Fruit fly (Drosophila melanogaster): ENCODE data around the gene vn.

Gene vn

DNA sequence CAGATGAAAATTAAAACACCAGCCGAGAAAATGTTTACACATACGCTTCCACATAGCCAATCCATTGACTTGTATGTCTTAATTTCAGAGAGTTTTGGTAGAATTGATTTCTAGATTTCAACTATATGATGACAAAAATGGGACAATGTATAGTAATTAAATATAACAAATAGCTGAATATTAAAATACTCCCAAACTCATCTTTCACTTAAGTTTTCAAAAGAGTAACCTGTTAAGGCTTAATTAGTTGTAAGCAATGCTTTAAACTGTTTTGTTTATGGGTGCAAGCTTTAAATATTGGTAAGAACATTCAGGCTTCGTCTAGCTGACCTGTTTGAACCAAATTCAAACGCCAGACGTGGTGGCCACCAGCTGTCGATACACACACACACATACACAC is 16.8 kb downstream of the vn start (continued):
- peak; percentile 16 for TF ChIP-seq CG2120 (GFP tag; optimal IDR thresholded peaks at IDR 0.05)
- peak; percentile 15 for TF ChIP-seq CG10267 (tag; optimal IDR thresholded peaks at IDR 0.05)
- TF ChIP-seq CG10543 (GFP tag; optimal IDR thresholded peaks at IDR 0.05) = no peak
- no peak for TF ChIP-seq CG15696 (tag; optimal IDR thresholded peaks at IDR 0.05)
- TF ChIP-seq CG12391 (tag; optimal IDR thresholded peaks at IDR 0.05) = peak; percentile 15
- TF ChIP-seq gem (tag; optimal IDR thresholded peaks at IDR 0.05) = peak; percentile 70
- no peak for TF ChIP-seq hth (optimal IDR thresholded peaks at IDR 0.05)
- TF ChIP-seq ewg (GFP tag; optimal IDR thresholded peaks at IDR 0.05) = peak; percentile 2
- peak; percentile 5 for TF ChIP-seq mam (GFP tag; optimal IDR thresholded peaks at IDR 0.05)
- no peak for TF ChIP-seq CG3995 (GFP tag; optimal IDR thresholded peaks at IDR 0.05)
- no peak for TF ChIP-seq ftz-f1 (GFP tag; optimal IDR thresholded peaks at IDR 0.05)
- no peak for TF ChIP-seq CG14014 (GFP tag; IDR thresholded peaks at IDR 0.05)
- TF ChIP-seq crc (GFP tag; optimal IDR thresholded peaks at IDR 0.05) = no peak
- no peak for TF ChIP-seq disco-r (GFP tag; optimal IDR thresholded peaks at IDR 0.05)
- TF ChIP-seq hkb (optimal IDR thresholded peaks at IDR 0.05) = no peak
- no peak for TF ChIP-seq hkb (GFP tag; IDR thresholded peaks at IDR 0.05)
- no peak for TF ChIP-seq Mrtf (GFP tag; IDR thresholded peaks at IDR 0.05)
- TF ChIP-seq CG10209 (GFP tag; optimal IDR thresholded peaks at IDR 0.05) = peak; percentile 28
- peak; percentile 18 for TF ChIP-seq lab (GFP tag; optimal IDR thresholded peaks at IDR 0.05)
- TF ChIP-seq CG5953 (GFP tag; IDR thresholded peaks at IDR 0.05) = no peak
- peak; percentile 21 for TF ChIP-seq CG4424 (GFP tag; optimal IDR thresholded peaks at IDR 0.05)
- TF ChIP-seq run (tag; optimal IDR thresholded peaks at IDR 0.05) = no peak
- no peak for TF ChIP-seq MESR4 (GFP tag; optimal IDR thresholded peaks at IDR 0.05)
- TF ChIP-seq fu2 (GFP tag; optimal IDR thresholded peaks at IDR 0.05) = no peak
- no peak for TF ChIP-seq CG2129 (GFP tag; IDR thresholded peaks at IDR 0.05; ENCODE audit: partially characterized antibody)
- TF ChIP-seq knrl (GFP tag; IDR thresholded peaks at IDR 0.05; ENCODE audit: partially characterized antibody) = no peak
- TF ChIP-seq slp2 (GFP tag; optimal IDR thresholded peaks at IDR 0.05) = no peak
- TF ChIP-seq lola (GFP tag; optimal IDR thresholded peaks at IDR 0.05) = peak in 1 of 3 experiments; percentile 31
- peak; percentile 59 for TF ChIP-seq nmo (GFP tag; optimal IDR thresholded peaks at IDR 0.05)
- TF ChIP-seq CG13894 (tag; optimal IDR thresholded peaks at IDR 0.05) = no peak
- no peak for TF ChIP-seq kay (GFP tag; optimal IDR thresholded peaks at IDR 0.05)
- TF ChIP-seq CG2889 (GFP tag; IDR thresholded peaks at IDR 0.05) = no peak
- no peak for TF ChIP-seq org-1 (GFP tag; optimal IDR thresholded peaks at IDR 0.05)
- TF ChIP-seq ind (GFP tag; optimal IDR thresholded peaks at IDR 0.05) = peak; percentile 3
- no peak for TF ChIP-seq Dll (GFP tag; IDR thresholded peaks at IDR 0.05; ENCODE audit: partially characterized antibody)
- TF ChIP-seq ac (GFP tag; optimal IDR thresholded peaks at IDR 0.05) = no peak
- TF ChIP-seq sd (tag; optimal IDR thresholded peaks at IDR 0.05) = no peak
- TF ChIP-seq D19A (tag; optimal IDR thresholded peaks at IDR 0.05) = peak; percentile 87
- no peak for TF ChIP-seq sug (tag; optimal IDR thresholded peaks at IDR 0.05)
- no peak for TF ChIP-seq klu (GFP tag; IDR thresholded peaks at IDR 0.05)
- no peak for TF ChIP-seq Fer3 (tag; optimal IDR thresholded peaks at IDR 0.05)
- TF ChIP-seq E2f1 (GFP tag; IDR thresholded peaks at IDR 0.05) = no peak
- TF ChIP-seq oc (tag; optimal IDR thresholded peaks at IDR 0.05) = no peak
- TF ChIP-seq gro (GFP tag; optimal IDR thresholded peaks at IDR 0.05) = no peak
- no peak for TF ChIP-seq danr (GFP tag; IDR thresholded peaks at IDR 0.05)
- no peak for TF ChIP-seq Nf-YB (GFP tag; optimal IDR thresholded peaks at IDR 0.05)
- no peak for TF ChIP-seq chn (GFP tag; optimal IDR thresholded peaks at IDR 0.05)
- TF ChIP-seq zen (tag; optimal IDR thresholded peaks at IDR 0.05) = no peak
- no peak for TF ChIP-seq CG9876 (GFP tag; optimal IDR thresholded peaks at IDR 0.05)
- TF ChIP-seq sens-2 (GFP tag; IDR thresholded peaks at IDR 0.05) = no peak
- TF ChIP-seq Dref (GFP tag; IDR thresholded peaks at IDR 0.05) = no peak
- TF ChIP-seq CG1024 (GFP tag; IDR thresholded peaks at IDR 0.05) = no peak

Measured in whole organism, embryonic.